Fruit fly (Drosophila melanogaster): Measurements from ENCODE around the gene CG1468.

Gene CG1468

dm6 chrX:9875948-9876853, 2.0 kb upstream of the CG1468 start, which contains the start of gene CG15247 (continued):
- TF ChIP-seq unpg (GFP tag; optimal IDR thresholded peaks at IDR 0.05) (peak; percentile 80), CG13424 (tag; optimal IDR thresholded peaks at IDR 0.05) (peak; percentile 85), GATAe (GFP tag; conservative IDR thresholded peaks at IDR 0.05) (no peak), CG4282 (GFP tag; optimal IDR thresholded peaks at IDR 0.05) (no peak), CG5953 (GFP tag; IDR thresholded peaks at IDR 0.05) (peak; percentile 73), Hr78 (GFP tag; optimal IDR thresholded peaks at IDR 0.05) (peak in 1 of 2 experiments; percentile 41), bab2 (GFP tag; optimal IDR thresholded peaks at IDR 0.05) (peak; percentile 73), mirr (GFP tag; optimal IDR thresholded peaks at IDR 0.05) (no peak), Pdp1 (GFP tag; optimal IDR thresholded peaks at IDR 0.05) (peak; percentile 61 to 77), gsb (GFP tag; IDR thresholded peaks at IDR 0.05) (peak; percentile 70), run (tag; optimal IDR thresholded peaks at IDR 0.05) (no peak), ac (GFP tag; optimal IDR thresholded peaks at IDR 0.05) (no peak), NfI (GFP tag; optimal IDR thresholded peaks at IDR 0.05) (peak; percentile 78), ab (GFP tag; optimal IDR thresholded peaks at IDR 0.05) (no peak), CG4617 (GFP tag; optimal IDR thresholded peaks at IDR 0.05; ENCODE audit: borderline replicate concordance) (peak; percentile 13), amos (GFP tag; IDR thresholded peaks at IDR 0.05; ENCODE audit: partially characterized antibody) (no peak), CG17912 (GFP tag; optimal IDR thresholded peaks at IDR 0.05) (no peak), CG33557 (GFP tag; optimal IDR thresholded peaks at IDR 0.05) (peak; percentile 16), disco-r (GFP tag; optimal IDR thresholded peaks at IDR 0.05) (no peak), Oli (tag; optimal IDR thresholded peaks at IDR 0.05) (peak; percentile 72), zen2 (GFP tag; IDR thresholded peaks at IDR 0.05; ENCODE audit: partially characterized antibody) (no peak), grn (GFP tag; optimal IDR thresholded peaks at IDR 0.05) (no peak), tup (GFP tag; optimal IDR thresholded peaks at IDR 0.05) (no peak), CG15073 (GFP tag; optimal IDR thresholded peaks at IDR 0.05) (no peak), Asciz (GFP tag; optimal IDR thresholded peaks at IDR 0.05) (peak; percentile 46), dysf (GFP tag; IDR thresholded peaks at IDR 0.05) (peak; percentile 90), CG14014 (GFP tag; IDR thresholded peaks at IDR 0.05) (peak; percentile 82), bcd (GFP tag; optimal IDR thresholded peaks at IDR 0.05) (peak; percentile 67), dmrt99B (tag; optimal IDR thresholded peaks at IDR 0.05) (peak; percentile 81), pita (GFP tag; optimal IDR thresholded peaks at IDR 0.05) (no peak), CG10431 (GFP tag; optimal IDR thresholded peaks at IDR 0.05) (peak; percentile 12), CG4820 (GFP tag; optimal IDR thresholded peaks at IDR 0.05) (peak; percentile 61), her (GFP tag; optimal IDR thresholded peaks at IDR 0.05) (no peak), YL-1 (GFP tag; optimal IDR thresholded peaks at IDR 0.05) (no peak), repo (GFP tag; optimal IDR thresholded peaks at IDR 0.05) (no peak), gcm (GFP tag; optimal IDR thresholded peaks at IDR 0.05) (peak; percentile 47), CG2129 (GFP tag; IDR thresholded peaks at IDR 0.05; ENCODE audit: partially characterized antibody) (no peak), sqz (GFP tag; optimal IDR thresholded peaks at IDR 0.05) (peak; percentile 51), CG17186 (GFP tag; optimal IDR thresholded peaks at IDR 0.05) (no peak), CG7556 (GFP tag; optimal IDR thresholded peaks at IDR 0.05) (peak; percentile 66), Stat92E (GFP tag; optimal IDR thresholded peaks at IDR 0.05) (no peak), CG2889 (GFP tag; IDR thresholded peaks at IDR 0.05) (peak; percentile 63), CG11456 (GFP tag; IDR thresholded peaks at IDR 0.05) (peak; percentile 71), CG30431 (GFP tag; optimal IDR thresholded peaks at IDR 0.05) (peak; percentile 22), Lpt (GFP tag; optimal IDR thresholded peaks at IDR 0.05) (no peak), CG17385 (GFP tag; optimal IDR thresholded peaks at IDR 0.05) (peak; percentile 77), CG3163 (GFP tag; optimal IDR thresholded peaks at IDR 0.05) (peak; percentile 24), CG13123 (GFP tag; optimal IDR thresholded peaks at IDR 0.05) (no peak)
